Worm (Caenorhabditis elegans): ENCODE measurements around the gene fbxc-19.
"Not testable (repeated sequence)": the region's sequence is repeated elsewhere in the genome, so short reads cannot be mapped to it uniquely, and the experiment has no call there.

Gene fbxc-19

DNA sequence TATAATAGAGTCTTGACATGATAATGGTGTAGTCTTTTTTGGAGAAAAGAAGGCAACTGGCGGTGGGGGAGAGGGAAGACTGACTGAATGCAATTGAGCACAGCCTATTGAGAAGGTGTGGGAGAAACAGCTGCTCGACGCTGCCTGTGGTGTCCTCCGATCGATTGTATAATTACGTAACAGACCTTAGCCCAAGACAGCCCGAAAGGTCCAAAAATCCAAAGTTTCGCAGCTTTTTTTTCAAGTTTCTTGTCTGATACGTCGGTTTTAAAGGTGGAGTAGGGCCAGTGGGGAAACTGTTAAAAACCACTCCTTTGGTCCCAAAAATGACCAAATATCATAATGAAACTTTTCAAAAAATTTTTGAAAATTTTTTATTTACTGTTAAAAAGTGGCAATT, 32.2 kb upstream of the fbxc-19 start, which contains the start of the genes C08F1.6 and fbxb-13:
TSS of gene C08F1.6 (minus strand) at position 101 of the 400 bp plus-strand sequence.
TSS of gene fbxb-13 (plus strand) at position 191 of the 400 bp plus-strand sequence.
- TF ChIP-seq peb-1 (tag; optimal IDR thresholded peaks at IDR 0.05) (no peak), lin-11 (tag; optimal IDR thresholded peaks at IDR 0.05) (no peak)

DNA sequence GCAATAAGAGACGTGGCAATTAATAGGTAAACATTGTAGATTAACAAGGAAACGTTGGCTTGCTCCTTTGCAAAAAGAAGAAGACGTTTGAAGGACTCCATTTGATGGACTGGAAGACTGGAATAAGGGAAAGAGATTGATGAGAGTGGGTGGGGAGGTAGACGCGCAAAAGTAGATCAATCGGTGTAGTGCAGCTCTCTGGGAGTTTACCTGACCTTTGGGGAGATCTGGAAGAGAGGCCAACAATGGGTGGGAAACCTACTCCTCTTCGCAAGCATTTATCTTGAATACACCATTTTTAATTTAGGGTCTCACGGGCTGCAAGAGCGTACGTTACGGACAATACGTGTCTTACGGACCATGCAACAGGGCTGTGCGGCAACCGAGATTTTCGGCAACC, 13.9 kb upstream of the fbxc-19 start, which contains the start of gene C08F1.12:
TSS of gene C08F1.12 (minus strand) at position 101 of the 400 bp plus-strand sequence.
- TF ChIP-seq nhr-6 (tag; optimal IDR thresholded peaks at IDR 0.05) = no peak

- TF ChIP-seq skn-1 (tag; optimal IDR thresholded peaks at IDR 0.05) (no peak), unc-55 (GFP tag; optimal IDR thresholded peaks at IDR 0.05) (peak; percentile 8)
Observed at ce11 chrII:1808217-1808616, 12.1 kb upstream of the fbxc-19 start, which contains the start of gene C08F1.8. TSS of gene C08F1.8 (minus strand) at chrII:1808317.

DNA sequence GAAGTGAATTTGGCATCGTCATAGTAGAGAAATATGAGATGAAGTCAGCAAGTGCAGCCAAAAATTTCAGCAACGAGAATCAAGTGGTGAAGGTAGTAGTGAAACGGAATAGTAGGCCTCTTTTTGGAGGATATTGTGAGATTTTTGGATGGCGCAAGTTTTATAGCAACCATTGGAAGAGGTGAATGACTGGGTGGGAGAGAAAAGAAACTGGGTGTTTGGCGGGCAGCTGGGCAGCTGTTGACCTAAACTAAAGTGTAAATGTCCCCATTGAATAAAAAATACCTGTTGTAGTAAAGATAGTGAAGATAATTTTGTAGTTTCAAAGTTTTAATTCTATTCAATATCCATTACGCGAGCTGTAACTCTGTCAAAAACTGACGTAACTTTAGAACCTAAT, 4.2 kb upstream of the fbxc-19 start:
- TF ChIP-seq elt-1 (tag; optimal IDR thresholded peaks at IDR 0.05) = no peak
- TF ChIP-seq ama-1 (optimal IDR thresholded peaks at IDR 0.05) = no peak
- TF ChIP-seq fos-1 (tag; optimal IDR thresholded peaks at IDR 0.05) = no peak
- TF ChIP-seq nhr-23 (tag; optimal IDR thresholded peaks at IDR 0.05) = no peak
- no peak for TF ChIP-seq dmd-4 (tag; optimal IDR thresholded peaks at IDR 0.05)
- no peak for TF ChIP-seq nhr-10 (tag; optimal IDR thresholded peaks at IDR 0.05)
- TF ChIP-seq gmeb-1 (tag; optimal IDR thresholded peaks at IDR 0.05) = no peak
- no peak for TF ChIP-seq unc-62 (GFP tag; optimal IDR thresholded peaks at IDR 0.05)
- TF ChIP-seq unc-39 (tag; optimal IDR thresholded peaks at IDR 0.05) = no peak
- TF ChIP-seq F13H6.1 (tag; optimal IDR thresholded peaks at IDR 0.05) = no peak
- TF ChIP-seq nhr-11 (tag; optimal IDR thresholded peaks at IDR 0.05) = no peak
- TF ChIP-seq snpc-4 (tag; optimal IDR thresholded peaks at IDR 0.05) = no peak
- TF ChIP-seq mbf-1 (tag; optimal IDR thresholded peaks at IDR 0.05) = no peak
- no peak for TF ChIP-seq C34F6.9 (tag; optimal IDR thresholded peaks at IDR 0.05)
- no peak for TF ChIP-seq nhr-129 (tag; optimal IDR thresholded peaks at IDR 0.05)

- TF ChIP-seq peb-1 (tag; optimal IDR thresholded peaks at IDR 0.05) (no peak), nhr-129 (tag; optimal IDR thresholded peaks at IDR 0.05) (no peak), R02D3.7 (tag; optimal IDR thresholded peaks at IDR 0.05) (no peak), lin-13 (GFP tag; optimal IDR thresholded peaks at IDR 0.05) (no peak), crh-2 (tag; optimal IDR thresholded peaks at IDR 0.05) (no peak), gmeb-1 (tag; optimal IDR thresholded peaks at IDR 0.05) (no peak), sma-3 (GFP tag; optimal IDR thresholded peaks at IDR 0.05) (no peak), nhr-12 (tag; optimal IDR thresholded peaks at IDR 0.05) (no peak), nhr-25 (tag; optimal IDR thresholded peaks at IDR 0.05) (no peak), nhr-6 (tag; optimal IDR thresholded peaks at IDR 0.05) (no peak), ceh-16 (tag; optimal IDR thresholded peaks at IDR 0.05) (no peak), ceh-82 (tag; optimal IDR thresholded peaks at IDR 0.05) (no peak)
Observed at ce11 chrII:1818300-1818699, 2.0 kb upstream of the fbxc-19 start, which contains the start of gene fbxb-10. TSS of gene fbxb-10 (minus strand) at chrII:1818400.

ce11 chrII:1820774-1821173, 495 bp downstream of the fbxc-19 start, which contains the start of gene fbxa-3:
TSS of gene fbxa-3 (minus strand) at chrII:1820874.
- no peak for TF ChIP-seq dmd-4 (tag; optimal IDR thresholded peaks at IDR 0.05)
- TF ChIP-seq mdl-1 (tag; optimal IDR thresholded peaks at IDR 0.05) = no peak
- TF ChIP-seq Y55F3AM.14 (GFP tag; optimal IDR thresholded peaks at IDR 0.05) = no peak
- no peak for TF ChIP-seq unc-62 (GFP tag; optimal IDR thresholded peaks at IDR 0.05)
- TF ChIP-seq crh-2 (tag; optimal IDR thresholded peaks at IDR 0.05) = no peak
- no peak for TF ChIP-seq aly-2 (tag; optimal IDR thresholded peaks at IDR 0.05)
- TF ChIP-seq unc-39 (tag; optimal IDR thresholded peaks at IDR 0.05) = no peak

- not testable (repeated sequence) for TF ChIP-seq nhr-21 (tag; optimal IDR thresholded peaks at IDR 0.05); sma-3 (GFP tag; optimal IDR thresholded peaks at IDR 0.05); skn-1 (tag; optimal IDR thresholded peaks at IDR 0.05)
Observed at ce11 chrII:1824329-1824728, 4.0 kb downstream of the fbxc-19 start, which contains the start of gene math-41. TSS of gene math-41 (plus strand) at chrII:1824629.

Measured in whole organism, L2 larva.